Worm (Caenorhabditis elegans) whole organism, L4 larva: ENCODE measurements around the gene F44B9.2.

ENCODE experiments used
- F26F4.8 ChIP-seq: fragments of 200-800 bp; sonication (Bioruptor generic); conservative IDR thresholded peaks from 2 replicates; pipeline ENCODE4 v1.3.6; 2022; ENCODE audit warnings: missing genetic modification characterization, missing compliant biosample characterization
- Y105C5A.15 ChIP-seq: fragments of 200-800 bp; sonication (Bioruptor generic); IDR thresholded peaks from 2 replicates; pipeline ENCODE4 v1.3.6; 2022; ENCODE audit warnings: missing genetic modification characterization, missing compliant biosample characterization
- aly-2 ChIP-seq: sonication (generic microtip); optimal IDR thresholded peaks from 2 replicates; lab custom pipeline; 2018; ENCODE audit warnings: missing biosample characterization, missing genetic modification characterization
- ama-1 ChIP-seq: fragments of 150-350 bp; optimal IDR thresholded peaks from 2 replicates; lab custom pipeline; 2014; ENCODE audit warnings: inconsistent platforms, mixed read lengths
- ceh-28 ChIP-seq: fragments of 150-350 bp; optimal IDR thresholded peaks from 2 replicates; lab custom pipeline; 2014; ENCODE audit warnings: missing biosample characterization, missing genetic modification reagents, missing genetic modification characterization
- egl-27 ChIP-seq: sonication (generic microtip); optimal IDR thresholded peaks from 3 replicates; lab custom pipeline; 2017; ENCODE audit warnings: missing biosample characterization, missing genetic modification reagents, missing genetic modification characterization
- lin-39 ChIP-seq: fragments of 150-350 bp; optimal IDR thresholded peaks from 2 replicates; lab custom pipeline; 2014; ENCODE audit warnings: missing biosample characterization, missing genetic modification reagents, missing genetic modification characterization
- nhr-28 ChIP-seq: fragments of 150-350 bp; optimal IDR thresholded peaks from 2 replicates; lab custom pipeline; 2014; ENCODE audit warnings: missing biosample characterization, missing genetic modification characterization
- nhr-48 ChIP-seq: sonication (generic microtip); optimal IDR thresholded peaks from 2 replicates; lab custom pipeline; 2016; ENCODE audit warnings: mild to moderate bottlenecking, missing genetic modification characterization, missing compliant biosample characterization
- snpc-4 ChIP-seq: fragments of 150-350 bp; optimal IDR thresholded peaks from 2 replicates; lab custom pipeline; 2014; ENCODE audit warnings: missing biosample characterization, missing genetic modification characterization
- unc-62 ChIP-seq, 3 experiments: fragments of 150-350 bp in 1 of 3; sonication (generic microtip); optimal IDR thresholded peaks in 2 of 3; peaks in 1 of 3; 1 replicate in 1 of 3; 2 replicates in 2 of 3; lab custom pipeline; 2014 to 2017; ENCODE audit warnings: missing biosample characterization in 3 of 3, missing genetic modification characterization in 3 of 3, missing genetic modification reagents in 3 of 3, missing genotype in 1 of 3

- TF ChIP-seq snpc-4 (tag; lab: Kevin White, UChicago) (no peak), ama-1 (lab: Kevin White, UChicago) (no peak), ceh-28 (tag; lab: Kevin White, UChicago) (no peak), lin-39 (tag; lab: Kevin White, UChicago) (no peak), aly-2 (tag; lab: Kevin White, UChicago) (no peak), egl-27 (tag; lab: Kevin White, UChicago) (no peak), nhr-48 (no peak), nhr-28 (tag; lab: Kevin White, UChicago) (no peak), Y105C5A.15 (GFP tag; lab: Robert Waterston, UW) (no peak), unc-62 (GFP tag; optimal IDR thresholded peaks at IDR 0.05 in 1 of 2; lab: Kevin White, UChicago) (no peak), unc-62 (tag; optimal IDR thresholded peaks at IDR 0.05; lab: Kevin White, UChicago) (no peak), F26F4.8 (GFP tag; lab: Robert Waterston, UW) (no peak)
Observed at ce11 chrIII:8047412-8047811, 25.1 kb downstream of the F44B9.2 start, which contains the start of gene K12H4.2.
